Comparison of ENCODE assay signal across 5 worm cellular contexts in genomic region chrIII:8144574-8145065, ce11.
TF ChIP-seq lines count a peak whose summit lies in the region.

Gene C14B9.8, minus strand, starts transcription at chrIII:8144629.
Gene mrpl-18, plus strand, starts transcription at chrIII:8145015.

TF ChIP-seq in whole organism, L1 larva, 84 proteins besides CTCF, POLR2A, EP300 and RAD21 (continues in another document):
- TF ChIP-seq nhr-28 (tag; optimal IDR thresholded peaks at IDR 0.05; lab: Kevin White, UChicago) = no peak
- no peak for TF ChIP-seq unc-130 (tag; optimal IDR thresholded peaks at IDR 0.05; lab: Kevin White, UChicago)
- peak; percentile 73 for TF ChIP-seq snu-23 (GFP tag; optimal IDR thresholded peaks at IDR 0.05; lab: Kevin White, UChicago)
- peak; percentile 6 for TF ChIP-seq zip-4 (GFP tag; optimal IDR thresholded peaks at IDR 0.05; lab: Kevin White, UChicago)
- TF ChIP-seq xbp-1 (tag; optimal IDR thresholded peaks at IDR 0.05; lab: Kevin White, UChicago) = peak; percentile 80
- TF ChIP-seq nhr-19 (GFP tag; conservative IDR thresholded peaks at IDR 0.05; lab: Robert Waterston, UW) = peak; percentile 70
- TF ChIP-seq aha-1 (tag; optimal IDR thresholded peaks at IDR 0.05; lab: Kevin White, UChicago) = no peak
- TF ChIP-seq fkh-8 (tag; optimal IDR thresholded peaks at IDR 0.05; lab: Kevin White, UChicago) = peak; percentile 73
- peak in 1 of 2 experiments; percentile 54 for TF ChIP-seq mdl-1 (tag; optimal IDR thresholded peaks at IDR 0.05; lab: Kevin White, UChicago)
- peak; percentile 64; the same call in 1 of the 2 replicates for TF ChIP-seq mab-9 (GFP tag; IDR thresholded peaks at IDR 0.05; lab: Robert Waterston, UW)
- TF ChIP-seq lin-14 (GFP tag; optimal IDR thresholded peaks at IDR 0.05; lab: Kevin White, UChicago) = peak; percentile 62
- peak; percentile 70 for TF ChIP-seq pax-3 (tag; optimal IDR thresholded peaks at IDR 0.05; lab: Kevin White, UChicago)
- no peak for TF ChIP-seq egl-27 (tag; optimal IDR thresholded peaks at IDR 0.05; lab: Kevin White, UChicago)
- TF ChIP-seq Y116A8C.19 (tag; optimal IDR thresholded peaks at IDR 0.05; lab: Kevin White, UChicago; ENCODE audit: borderline replicate concordance) = peak; percentile 63
- no peak for TF ChIP-seq hpl-2 (GFP tag; optimal IDR thresholded peaks at IDR 0.05; lab: Kevin White, UChicago)
- peak; percentile 87 for TF ChIP-seq nhr-85 (tag; lab: Kevin White, UChicago)
- no peak for TF ChIP-seq blmp-1 (tag; optimal IDR thresholded peaks at IDR 0.05; lab: Kevin White, UChicago)
- TF ChIP-seq ztf-4 (tag; optimal IDR thresholded peaks at IDR 0.05; lab: Kevin White, UChicago) = no peak

TF ChIP-seq in whole organism, L3 larva, 47 proteins besides CTCF, POLR2A, EP300 and RAD21:
- peak; percentile 68 for TF ChIP-seq pha-4 (tag; optimal IDR thresholded peaks at IDR 0.05; lab: Kevin White, UChicago)
- no peak for TF ChIP-seq ztf-11 (tag; optimal IDR thresholded peaks at IDR 0.05; lab: Kevin White, UChicago)
- no peak for TF ChIP-seq ceh-9 (tag; optimal IDR thresholded peaks at IDR 0.05; lab: Kevin White, UChicago)
- no peak for TF ChIP-seq nhr-12 (tag; optimal IDR thresholded peaks at IDR 0.05; lab: Kevin White, UChicago)
- peak; percentile 73 for TF ChIP-seq nhr-43 (tag; optimal IDR thresholded peaks at IDR 0.05; lab: Kevin White, UChicago; ENCODE audit: poor library complexity, severe bottlenecking)
- TF ChIP-seq elt-3 (tag; optimal IDR thresholded peaks at IDR 0.05; lab: Kevin White, UChicago) = no peak
- TF ChIP-seq nhr-76 (tag; optimal IDR thresholded peaks at IDR 0.05; lab: Kevin White, UChicago) = no peak
- peak; percentile 84 for TF ChIP-seq lin-15B (tag; optimal IDR thresholded peaks at IDR 0.05; lab: Kevin White, UChicago)
- no peak for TF ChIP-seq elt-1 (tag; optimal IDR thresholded peaks at IDR 0.05; lab: Kevin White, UChicago)
- peak; percentile 6 for TF ChIP-seq ceh-82 (tag; optimal IDR thresholded peaks at IDR 0.05; lab: Kevin White, UChicago)
- no peak for TF ChIP-seq nhr-23 (tag; optimal IDR thresholded peaks at IDR 0.05; lab: Kevin White, UChicago)
- TF ChIP-seq elt-2 (tag; optimal IDR thresholded peaks at IDR 0.05; lab: Kevin White, UChicago) = peak; percentile 10
- peak; percentile 30 for TF ChIP-seq lin-39 (tag; optimal IDR thresholded peaks at IDR 0.05; lab: Kevin White, UChicago)
- no peak for TF ChIP-seq sea-2 (GFP tag; optimal IDR thresholded peaks at IDR 0.05; lab: Kevin White, UChicago)
- TF ChIP-seq skn-1 (tag; optimal IDR thresholded peaks at IDR 0.05; lab: Kevin White, UChicago) = peak; percentile 32
- TF ChIP-seq nfya-1 (tag; optimal IDR thresholded peaks at IDR 0.05; lab: Kevin White, UChicago; ENCODE audit: insufficient read depth) = peak; percentile 70
- no peak for TF ChIP-seq nhr-67 (tag; optimal IDR thresholded peaks at IDR 0.05; lab: Kevin White, UChicago)
- TF ChIP-seq nhr-25 (tag; optimal IDR thresholded peaks at IDR 0.05; lab: Kevin White, UChicago) = peak; percentile 15
TF ChIP-seq in whole organism, L3 larva: peak in this region for 9.

TF ChIP-seq in whole organism, early embryonic, 17 proteins besides CTCF, POLR2A, EP300 and RAD21:
- TF ChIP-seq tbx-37 (GFP tag; conservative IDR thresholded peaks at IDR 0.05; lab: Robert Waterston, UW) = peak; percentile 74
- TF ChIP-seq ets-7 (tag; optimal IDR thresholded peaks at IDR 0.05; lab: Kevin White, UChicago) = peak; percentile 38
- no peak for TF ChIP-seq F13C5.2 (tag; optimal IDR thresholded peaks at IDR 0.05; lab: Kevin White, UChicago)

TF ChIP-seq in whole organism, midembryonic, 9 proteins besides CTCF, POLR2A, EP300 and RAD21:
- TF ChIP-seq T22C8.4 (GFP tag; IDR thresholded peaks at IDR 0.05; lab: Robert Waterston, UW) (no peak), tab-1 (GFP tag; IDR thresholded peaks at IDR 0.05; lab: Robert Waterston, UW) (no peak), ztf-23 (GFP tag; IDR thresholded peaks at IDR 0.05; lab: Robert Waterston, UW) (peak; percentile 72; the same call in 1 of the 2 replicates), flt-1 (GFP tag; IDR thresholded peaks at IDR 0.05; lab: Robert Waterston, UW) (peak; percentile 81), ztf-29 (GFP tag; IDR thresholded peaks at IDR 0.05; lab: Robert Waterston, UW) (no peak), med-1 (GFP tag; optimal IDR thresholded peaks at IDR 0.05; lab: Kevin White, UChicago; ENCODE audit: insufficient read depth) (no peak), klf-2 (GFP tag; conservative IDR thresholded peaks at IDR 0.05; lab: Robert Waterston, UW) (no peak), ref-1 (GFP tag; conservative IDR thresholded peaks at IDR 0.05; lab: Robert Waterston, UW) (no peak), cog-1 (tag; optimal IDR thresholded peaks at IDR 0.05; lab: Kevin White, UChicago) (no peak)
TF ChIP-seq in whole organism, midembryonic: peak in this region for 2.

TF ChIP-seq in whole organism, young adult, 124 proteins besides CTCF, POLR2A, EP300 and RAD21 (continues in another document):
- TF ChIP-seq ztf-25 (GFP tag; IDR thresholded peaks at IDR 0.05; lab: Robert Waterston, UW) (no peak), nhr-80 (tag; optimal IDR thresholded peaks at IDR 0.05; lab: Kevin White, UChicago) (no peak), D2030.7 (GFP tag; IDR thresholded peaks at IDR 0.05; lab: Robert Waterston, UW) (peak; percentile 46; the same call in 1 of the 2 replicates), madf-6 (GFP tag; IDR thresholded peaks at IDR 0.05; lab: Robert Waterston, UW) (no peak; the same call in 1 of the 2 replicates), lin-35 (GFP tag; optimal IDR thresholded peaks at IDR 0.05; lab: Kevin White, UChicago) (no peak), let-526 (GFP tag; IDR thresholded peaks at IDR 0.05; lab: Robert Waterston, UW) (no peak; the same call in 1 of the 2 replicates), hrde-1 (tag; optimal IDR thresholded peaks at IDR 0.05; lab: Kevin White, UChicago; ENCODE audit: borderline replicate concordance) (no peak), nhr-27 (tag; optimal IDR thresholded peaks at IDR 0.05; lab: Kevin White, UChicago) (no peak), nfya-1 (tag; optimal IDR thresholded peaks at IDR 0.05; lab: Kevin White, UChicago; ENCODE audit: borderline replicate concordance, insufficient read depth) (no peak), ztf-28 (GFP tag; IDR thresholded peaks at IDR 0.05; lab: Robert Waterston, UW) (no peak), hlh-12 (tag; optimal IDR thresholded peaks at IDR 0.05; lab: Kevin White, UChicago) (no peak), snpc-1.1 (tag; optimal IDR thresholded peaks at IDR 0.05; lab: Kevin White, UChicago; ENCODE audit: insufficient read depth) (no peak), egl-44 (GFP tag; IDR thresholded peaks at IDR 0.05; lab: Robert Waterston, UW) (no peak), nhr-179 (tag; optimal IDR thresholded peaks at IDR 0.05; lab: Kevin White, UChicago) (no peak), bed-1 (GFP tag; IDR thresholded peaks at IDR 0.05; lab: Robert Waterston, UW) (no peak), ceh-91 (GFP tag; IDR thresholded peaks at IDR 0.05; lab: Robert Waterston, UW) (no peak), ceh-58 (GFP tag; IDR thresholded peaks at IDR 0.05; lab: Robert Waterston, UW) (no peak), F57A8.1 (GFP tag; optimal IDR thresholded peaks at IDR 0.05; lab: Kevin White, UChicago) (no peak), ztf-6 (GFP tag; IDR thresholded peaks at IDR 0.05; lab: Robert Waterston, UW) (no peak), bed-2 (GFP tag; IDR thresholded peaks at IDR 0.05; lab: Robert Waterston, UW) (0 out of 2 replicates have a peak, but pooled peaks have one; percentile 31), unc-130 (GFP tag; optimal IDR thresholded peaks at IDR 0.05; lab: Kevin White, UChicago) (peak; percentile 73), ceh-100 (GFP tag; IDR thresholded peaks at IDR 0.05; lab: Robert Waterston, UW) (peak; percentile 58; the same call in 1 of the 2 replicates), tbx-9 (tag; optimal IDR thresholded peaks at IDR 0.05; lab: Kevin White, UChicago; ENCODE audit: borderline replicate concordance) (no peak), dox-1 (GFP tag; IDR thresholded peaks at IDR 0.05; lab: Robert Waterston, UW) (no peak), cebp-2 (GFP tag; IDR thresholded peaks at IDR 0.05; lab: Robert Waterston, UW) (no peak), B0035.1 (tag; optimal IDR thresholded peaks at IDR 0.05; lab: Kevin White, UChicago) (no peak), hlh-26 (GFP tag; conservative IDR thresholded peaks at IDR 0.05; lab: Robert Waterston, UW) (no peak), attf-6 (GFP tag; IDR thresholded peaks at IDR 0.05; lab: Robert Waterston, UW) (no peak), lsl-1 (GFP tag; optimal IDR thresholded peaks at IDR 0.05; lab: Kevin White, UChicago) (peak; percentile 27), Y56A3A.18 (GFP tag; IDR thresholded peaks at IDR 0.05; lab: Robert Waterston, UW) (no peak), T26A5.8 (tag; optimal IDR thresholded peaks at IDR 0.05; lab: Kevin White, UChicago) (no peak), F23B12.7 (tag; optimal IDR thresholded peaks at IDR 0.05; lab: Kevin White, UChicago; ENCODE audit: insufficient read depth) (peak; percentile 16), ceh-40 (GFP tag; IDR thresholded peaks at IDR 0.05; lab: Robert Waterston, UW) (no peak), F55B11.4 (tag; optimal IDR thresholded peaks at IDR 0.05; lab: Kevin White, UChicago; ENCODE audit: borderline replicate concordance, insufficient read depth) (no peak), rec-8 (tag; optimal IDR thresholded peaks at IDR 0.05; lab: Kevin White, UChicago) (peak; percentile 21 to 53), lin-54 (GFP tag; optimal IDR thresholded peaks at IDR 0.05; lab: Kevin White, UChicago) (peak; percentile 11), K11D2.4 (GFP tag; IDR thresholded peaks at IDR 0.05; lab: Robert Waterston, UW) (0 out of 2 replicates have a peak, but pooled peaks have one; percentile 18), ztf-18 (tag; optimal IDR thresholded peaks at IDR 0.05; lab: Kevin White, UChicago) (no peak), rpc-1 (optimal IDR thresholded peaks at IDR 0.05; lab: Kevin White, UChicago) (no peak), rpc-1 (tag; optimal IDR thresholded peaks at IDR 0.05; lab: Kevin White, UChicago) (no peak), Y67H2A.10 (GFP tag; conservative IDR thresholded peaks at IDR 0.05; lab: Robert Waterston, UW) (no peak), C17E4.6 (GFP tag; IDR thresholded peaks at IDR 0.05; lab: Robert Waterston, UW) (no peak), fkh-3 (tag; optimal IDR thresholded peaks at IDR 0.05; lab: Kevin White, UChicago) (no peak), chd-7 (tag; optimal IDR thresholded peaks at IDR 0.05; lab: Kevin White, UChicago) (no peak), cebp-1 (GFP tag; IDR thresholded peaks at IDR 0.05; lab: Robert Waterston, UW) (no peak), cebp-1 (tag; optimal IDR thresholded peaks at IDR 0.05; lab: Kevin White, UChicago) (no peak), nhr-90 (tag; optimal IDR thresholded peaks at IDR 0.05; lab: Kevin White, UChicago) (no peak), let-607 (tag; optimal IDR thresholded peaks at IDR 0.05; lab: Kevin White, UChicago) (peak in 1 of 2 experiments; percentile 16)

Comparison
In these comparisons a context has a peak if more than half of its experiments do, and no peak if none do; other contexts are left out.
1. Of the 8 proteins assayed by ChIP-seq in both whole organism, young adult and whole organism, L1 larva: peak only in whole organism, young adult: unc-130; only in whole organism, L1 larva: dpl-1, efl-1, lin-35 and nhr-90; in both: none; in neither: 2; mixed calls (peak in some experiments, not most) for 1.